Fruit fly (Drosophila melanogaster) whole organism: Measurements from ENCODE around the gene CG14442.

Experiments used
- CG8478 ChIP-seq: fragments of >200 bp; optimal IDR thresholded peaks from 2 replicates; lab custom pipeline; 2018; ENCODE audit warnings: inconsistent platforms
- Dll ChIP-seq: fragments of >200 bp; optimal IDR thresholded peaks from 2 replicates; lab custom pipeline; 2017
- EcR ChIP-seq, 2 experiments: fragments of >200 bp; optimal IDR thresholded peaks; 2 replicates each; lab custom pipeline; 2017; ENCODE audit warnings: missing biosample characterization in 2 of 2, missing genetic modification characterization in 2 of 2, missing genetic modification reagents in 2 of 2
- pan ChIP-seq: fragments of >200 bp; optimal IDR thresholded peaks from 2 replicates; lab custom pipeline; 2017
- psq ChIP-seq: fragments of >200 bp; optimal IDR thresholded peaks from 2 replicates; lab custom pipeline; 2017
- usp ChIP-seq: fragments of >200 bp; optimal IDR thresholded peaks from 2 replicates; lab custom pipeline; 2017; ENCODE audit warnings: missing biosample characterization, missing genetic modification characterization, mixed read lengths

The CG14442 gene

DNA sequence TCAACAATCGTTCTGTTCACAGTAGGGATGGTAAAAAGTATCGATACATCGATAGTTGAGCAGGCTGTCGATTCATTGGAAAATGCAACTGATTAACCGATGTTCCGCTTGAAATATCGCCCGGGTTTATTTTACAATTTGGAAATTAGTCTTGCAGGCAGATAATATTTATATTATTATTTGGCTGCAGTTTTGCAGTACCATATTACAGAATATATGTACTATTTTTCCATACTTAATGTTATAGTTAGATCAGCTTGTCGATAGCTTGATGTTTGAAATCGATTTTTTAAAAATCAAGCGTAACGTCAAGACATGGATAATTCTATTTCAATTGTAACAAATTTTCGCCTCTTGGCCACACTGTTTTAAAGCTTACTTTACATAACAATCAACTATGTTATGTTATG is at the start of gene CG14442:
Gene CG14442, minus strand, starts transcription at position 29 of the 410 bp plus-strand sequence.
- no peak for TF ChIP-seq psq (lab: Kevin White, UChicago)
- TF ChIP-seq EcR (GFP tag; optimal IDR thresholded peaks at IDR 0.05; lab: Kevin White, UChicago): no peak
- no peak for TF ChIP-seq CG8478 (lab: Kevin White, UChicago)
- no peak for TF ChIP-seq pan (lab: Kevin White, UChicago)
- TF ChIP-seq Dll: no peak
- no peak for TF ChIP-seq usp

DNA sequence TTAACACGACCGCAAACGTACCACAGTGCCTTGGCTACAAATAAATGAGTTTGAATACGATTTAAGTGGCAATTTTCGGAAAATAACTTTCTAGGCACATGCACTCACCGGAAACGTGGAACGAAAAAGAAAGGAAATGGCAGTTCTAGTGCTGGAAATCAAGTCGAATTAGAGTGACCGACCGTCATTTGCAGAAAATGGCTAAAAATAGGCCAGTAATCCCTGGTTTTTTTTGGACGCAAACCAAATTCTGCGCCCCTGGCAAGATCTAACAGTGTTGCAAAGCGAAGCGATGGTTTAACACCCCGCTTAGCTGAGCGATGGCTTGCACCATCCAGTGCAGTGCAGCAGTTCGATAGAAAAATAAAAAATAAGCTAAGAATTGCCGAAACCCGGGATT is 49.3 kb upstream of the CG14442 start, which contains the start of gene RpL17:
Gene RpL17, minus strand, starts transcription at position 151 of the 400 bp plus-strand sequence.
- TF ChIP-seq usp (no peak), EcR (GFP tag; optimal IDR thresholded peaks at IDR 0.05; lab: Kevin White, UChicago) (no peak), Dll (no peak), psq (lab: Kevin White, UChicago) (no peak), CG8478 (lab: Kevin White, UChicago) (no peak), pan (lab: Kevin White, UChicago) (no peak)

DNA sequence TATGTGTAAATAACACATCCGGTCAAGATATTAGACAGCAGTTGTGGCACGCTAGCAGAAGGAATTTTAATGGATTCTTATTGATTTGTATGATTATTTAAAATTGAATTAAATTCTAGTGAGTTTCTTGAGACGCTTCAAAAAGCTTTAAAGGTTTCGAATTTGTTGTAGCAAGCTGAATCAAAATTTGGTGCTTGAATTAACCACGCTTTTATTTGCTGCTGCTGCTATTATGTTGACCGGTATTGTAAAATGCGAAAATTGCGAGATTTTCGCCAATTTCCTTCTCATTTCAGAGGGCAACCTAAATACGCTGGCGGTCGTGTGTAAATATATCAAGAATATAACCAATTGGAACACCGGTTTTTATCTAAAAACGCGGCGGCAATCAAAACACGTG is 48.4 kb upstream of the CG14442 start:
- TF ChIP-seq EcR (GFP tag; optimal IDR thresholded peaks at IDR 0.05; lab: Kevin White, UChicago) (no peak), psq (lab: Kevin White, UChicago) (no peak), Dll (no peak), pan (lab: Kevin White, UChicago) (no peak), usp (no peak)

DNA sequence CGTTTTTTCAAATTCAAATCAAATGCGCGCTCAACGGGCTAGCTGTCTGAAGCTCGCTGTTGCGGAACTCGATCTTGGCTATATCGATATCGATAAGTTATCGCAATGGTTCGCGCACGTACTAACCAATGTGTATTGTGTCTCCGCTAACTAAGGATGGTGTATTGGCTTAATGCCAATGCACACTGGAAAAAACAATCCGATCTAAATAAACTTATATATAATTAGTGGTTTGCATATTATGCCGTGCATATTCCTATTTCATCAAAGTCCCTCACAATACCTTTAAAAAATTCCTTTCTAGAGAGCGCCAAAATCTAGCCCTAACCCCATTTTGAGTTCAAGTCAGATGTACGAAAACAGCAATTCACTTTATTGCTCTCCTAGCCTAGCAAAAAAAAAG is 46.4 kb upstream of the CG14442 start:
- TF ChIP-seq EcR (GFP tag; optimal IDR thresholded peaks at IDR 0.05; lab: Kevin White, UChicago) (no peak), Dll (no peak), psq (lab: Kevin White, UChicago) (no peak), pan (lab: Kevin White, UChicago) (no peak), CG8478 (lab: Kevin White, UChicago) (no peak), usp (no peak)

DNA sequence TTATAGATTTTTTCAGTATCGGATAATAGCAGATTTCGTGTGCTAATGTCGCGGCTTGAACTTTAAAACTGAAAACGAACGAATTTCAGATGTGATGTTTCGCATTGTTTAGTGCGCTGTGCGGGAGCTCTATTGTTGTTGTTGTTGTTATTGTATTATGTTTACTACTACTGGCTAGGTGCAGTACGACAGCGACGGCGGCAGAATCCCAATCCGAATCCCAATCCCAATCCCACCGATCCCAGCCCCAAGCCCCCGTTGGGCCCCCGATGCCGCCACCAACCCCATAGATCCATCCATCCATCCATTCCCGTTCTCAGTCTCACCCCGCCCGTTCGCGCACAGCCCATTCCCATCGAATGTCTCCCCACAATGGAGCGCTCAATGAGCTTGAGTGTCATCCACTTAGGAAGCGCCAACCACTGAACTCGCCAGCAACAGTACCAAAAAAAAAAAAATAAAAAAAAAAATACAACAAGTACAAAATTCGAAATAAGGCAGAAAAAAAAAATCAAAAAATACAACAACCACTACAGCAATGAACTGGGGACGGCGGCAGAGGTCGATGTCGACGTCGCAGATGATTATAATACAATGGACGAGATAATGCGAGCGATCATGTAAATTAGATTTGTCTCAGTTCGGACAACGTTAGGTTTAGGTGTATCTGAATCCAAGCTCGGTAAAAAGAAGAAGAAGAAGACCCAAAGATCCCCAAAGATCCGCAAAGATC is 45.3 kb upstream of the CG14442 start, which contains the start of gene CG3168:
Gene CG3168, minus strand, starts transcription at position 51 of the 733 bp plus-strand sequence.
- no peak for TF ChIP-seq psq (lab: Kevin White, UChicago)
- no peak for TF ChIP-seq pan (lab: Kevin White, UChicago)
- no peak for TF ChIP-seq EcR (GFP tag; optimal IDR thresholded peaks at IDR 0.05; lab: Kevin White, UChicago)
- TF ChIP-seq Dll: no peak
- no peak for TF ChIP-seq CG8478 (lab: Kevin White, UChicago)
- TF ChIP-seq usp: no peak

DNA sequence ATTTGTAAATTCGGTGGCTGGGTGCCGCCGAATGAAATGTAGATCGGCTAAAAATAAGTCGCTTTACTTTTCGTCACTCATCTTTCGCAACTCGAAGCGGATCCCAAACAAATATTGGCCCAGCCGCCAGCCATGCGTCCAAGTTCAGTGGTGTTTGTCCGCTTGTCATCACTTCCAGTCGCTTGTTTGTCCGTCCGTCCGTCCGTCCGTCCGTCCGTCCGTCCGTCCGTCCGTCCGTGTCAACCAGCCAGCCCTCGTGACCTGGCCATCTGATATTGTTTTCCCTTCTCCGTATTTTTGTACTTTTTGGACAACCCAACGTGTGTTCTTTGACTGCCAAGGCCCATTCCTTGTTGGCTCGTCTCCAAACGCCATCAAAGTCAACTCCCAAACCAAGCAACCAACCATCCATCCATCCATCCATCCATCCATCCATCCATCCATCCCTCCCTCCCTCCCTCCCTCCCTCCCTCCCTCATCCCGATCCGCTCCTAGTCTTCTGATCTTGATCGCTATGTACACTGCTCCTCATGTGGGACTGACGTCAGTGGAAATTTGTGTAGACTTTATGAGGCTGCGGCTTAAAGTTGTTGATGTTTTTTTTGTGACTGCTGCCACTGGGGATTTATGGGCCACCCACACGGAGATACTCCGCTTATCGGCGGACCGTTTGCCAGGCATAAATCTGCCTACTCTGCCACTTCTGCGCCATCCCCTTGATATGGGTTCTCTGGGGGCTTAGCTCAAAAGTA is 38.7 kb upstream of the CG14442 start:
- TF ChIP-seq pan (lab: Kevin White, UChicago): no peak
- no peak for TF ChIP-seq psq (lab: Kevin White, UChicago)
- TF ChIP-seq CG8478 (lab: Kevin White, UChicago): no peak
- no peak for TF ChIP-seq EcR (GFP tag; optimal IDR thresholded peaks at IDR 0.05; lab: Kevin White, UChicago)
- TF ChIP-seq Dll: no peak
- no peak for TF ChIP-seq usp

DNA sequence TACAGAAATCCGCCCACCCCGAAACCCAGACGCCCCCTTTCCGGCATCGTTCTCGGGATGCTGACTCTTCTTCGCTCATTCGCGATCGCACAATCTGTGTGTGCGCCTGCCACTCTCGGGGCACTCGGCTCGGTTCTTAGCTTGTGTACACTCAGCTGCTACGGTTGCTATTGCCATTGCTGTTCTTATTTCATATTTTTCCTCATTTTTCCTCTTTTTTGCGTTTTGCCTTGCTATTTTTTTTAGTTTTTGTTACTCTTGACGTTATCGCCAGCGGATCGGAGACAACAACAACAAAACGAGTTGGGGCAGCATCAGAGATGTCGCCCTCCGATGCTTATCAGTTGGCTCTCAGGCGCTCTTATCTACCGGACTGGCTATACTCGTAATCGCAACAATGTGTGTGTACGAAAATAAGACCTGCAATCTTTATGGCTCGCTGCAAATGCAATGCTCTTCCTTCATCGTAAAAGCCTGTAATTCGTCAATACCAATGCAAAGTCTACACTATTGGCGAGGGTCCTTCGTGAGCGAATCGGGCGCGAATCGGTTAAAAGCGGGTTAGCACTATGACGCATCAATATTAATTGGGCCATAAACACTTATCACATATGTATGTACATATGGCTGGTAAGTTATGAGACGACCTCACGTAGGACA is 35.9 kb upstream of the CG14442 start:
- TF ChIP-seq Dll (no peak), psq (lab: Kevin White, UChicago) (no peak), usp (no peak), pan (lab: Kevin White, UChicago) (no peak), CG8478 (lab: Kevin White, UChicago) (no peak), EcR (GFP tag; optimal IDR thresholded peaks at IDR 0.05; lab: Kevin White, UChicago) (no peak)

DNA sequence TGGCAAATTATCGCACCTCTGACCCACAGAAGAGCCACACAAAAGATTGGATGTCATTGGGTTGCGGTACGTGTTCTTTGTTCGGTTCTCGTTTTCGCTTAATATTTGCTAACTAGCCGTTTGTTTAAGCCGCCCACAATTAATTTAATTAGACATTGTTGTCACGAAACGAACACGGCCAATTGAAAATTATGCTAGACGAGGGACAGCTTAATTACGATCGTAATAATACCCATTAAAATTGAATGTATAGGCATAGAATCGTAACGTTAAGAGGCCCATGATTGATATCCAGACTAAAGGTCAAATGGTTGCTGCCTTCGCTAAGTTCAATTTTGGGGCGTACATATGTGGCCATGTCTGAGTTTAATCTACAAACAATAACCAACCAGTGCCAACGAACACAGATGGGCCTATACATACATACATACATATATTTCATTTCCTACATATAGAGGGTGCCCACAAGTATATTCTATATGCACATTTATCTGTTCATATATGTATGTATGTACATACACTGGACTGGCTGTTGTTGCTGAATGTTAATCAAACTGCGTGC is 33.9 kb upstream of the CG14442 start:
- no peak for TF ChIP-seq EcR (GFP tag; optimal IDR thresholded peaks at IDR 0.05; lab: Kevin White, UChicago)
- TF ChIP-seq Dll: no peak
- no peak for TF ChIP-seq usp
- no peak for TF ChIP-seq pan (lab: Kevin White, UChicago)
- TF ChIP-seq psq (lab: Kevin White, UChicago): no peak
- TF ChIP-seq CG8478 (lab: Kevin White, UChicago): no peak

DNA sequence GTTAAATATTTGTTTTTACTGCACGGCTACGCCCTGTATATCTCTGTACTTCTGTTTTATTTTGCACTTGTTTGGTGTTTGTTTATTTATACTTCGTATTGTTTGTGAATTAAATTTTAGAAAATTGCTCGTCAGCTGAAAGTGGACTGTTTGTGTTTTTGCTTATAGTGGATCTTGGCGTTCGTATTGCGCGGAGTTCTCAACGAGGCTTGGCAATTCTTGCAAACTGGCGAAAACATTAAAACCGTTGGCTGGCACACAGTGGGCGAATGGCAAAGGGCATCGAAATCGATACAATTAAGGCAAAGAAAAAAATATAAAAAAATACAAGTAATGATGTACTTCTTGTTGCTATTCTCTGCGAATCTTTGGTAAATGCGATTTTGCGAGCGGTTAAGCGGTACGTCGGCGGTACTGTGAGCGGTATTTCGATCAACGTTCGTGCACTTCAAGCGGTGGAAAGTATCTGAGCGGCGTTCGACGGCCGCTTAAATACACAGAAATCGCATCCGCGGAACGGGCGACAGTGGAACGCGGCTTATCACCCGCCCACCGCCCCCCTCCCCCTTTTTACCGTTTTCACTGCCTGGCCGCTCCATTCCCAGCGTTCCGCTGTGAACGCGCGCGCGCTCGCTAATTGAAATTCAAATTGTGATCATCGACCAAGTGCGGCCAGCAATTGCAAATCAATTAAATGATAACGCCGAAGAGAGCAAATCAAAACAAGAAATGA is 32.1 kb upstream of the CG14442 start:
- TF ChIP-seq Dll (no peak), usp (no peak), EcR (GFP tag; optimal IDR thresholded peaks at IDR 0.05; lab: Kevin White, UChicago) (no peak), CG8478 (lab: Kevin White, UChicago) (no peak), psq (lab: Kevin White, UChicago) (no peak), pan (lab: Kevin White, UChicago) (no peak)

DNA sequence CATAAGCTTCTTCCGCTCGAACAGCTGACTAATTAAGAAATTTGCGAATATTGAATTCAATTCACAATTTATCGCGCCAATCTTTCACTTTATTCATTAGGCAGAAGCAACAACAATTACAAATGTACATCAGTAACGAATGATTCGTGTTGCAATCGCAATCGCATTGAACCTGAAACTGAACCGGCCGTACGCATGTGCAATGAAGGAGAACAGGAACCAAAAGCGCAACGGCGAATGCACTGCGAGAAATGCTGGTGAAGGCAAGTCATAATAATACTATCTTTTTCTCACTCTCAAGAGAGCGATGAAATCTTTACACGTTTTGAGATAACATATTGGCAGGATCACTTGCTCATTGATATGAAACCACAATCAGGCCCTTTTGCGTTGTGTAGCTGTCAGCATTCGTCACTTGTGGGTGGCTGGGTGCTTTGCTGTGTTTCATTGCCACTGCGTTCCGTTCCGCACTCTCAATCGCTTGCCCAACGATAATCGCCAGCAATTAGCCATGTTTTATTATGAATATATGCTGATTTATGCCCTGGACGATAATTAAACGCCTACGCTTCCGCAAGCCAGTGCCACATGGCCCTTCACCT is 30.2 kb upstream of the CG14442 start:
- TF ChIP-seq psq (lab: Kevin White, UChicago) (no peak), Dll (no peak), EcR (GFP tag; optimal IDR thresholded peaks at IDR 0.05; lab: Kevin White, UChicago) (no peak), pan (lab: Kevin White, UChicago) (no peak)
